Fruit fly (Drosophila melanogaster): ENCODE results near the gene CG4101.

dm6 chr3L:16652531-16652930 is 40.2 kb downstream of the CG4101 start:
- TF ChIP-seq Myc (optimal IDR thresholded peaks at IDR 0.05) (no peak), insv (optimal IDR thresholded peaks at IDR 0.05) (no peak), Sin3A (optimal IDR thresholded peaks at IDR 0.05) (no peak), psq (optimal IDR thresholded peaks at IDR 0.05) (no peak), ttk (optimal IDR thresholded peaks at IDR 0.05) (no peak)

All from Kc167 (cell line).